Worm (Caenorhabditis elegans) whole organism, L4/young adult: ENCODE results near the gene H24K24.2.

Source experiments
- W03F9.2 ChIP-seq: fragments of 150-350 bp; optimal IDR thresholded peaks from 2 replicates; lab custom pipeline; 2014; ENCODE audit warnings: missing biosample characterization, missing genetic modification characterization
- dao-5 ChIP-seq: sonication (generic microtip); optimal IDR thresholded peaks from 2 replicates; lab custom pipeline; 2016; ENCODE audit warnings: missing genotype, missing genetic modification characterization, moderate library complexity, missing compliant biosample characterization
- him-1 ChIP-seq: sonication (generic microtip); optimal IDR thresholded peaks from 2 replicates; lab custom pipeline; 2016; ENCODE audit warnings: missing genotype, missing genetic modification reagents, missing genetic modification characterization, missing compliant biosample characterization

Gene H24K24.2

DNA sequence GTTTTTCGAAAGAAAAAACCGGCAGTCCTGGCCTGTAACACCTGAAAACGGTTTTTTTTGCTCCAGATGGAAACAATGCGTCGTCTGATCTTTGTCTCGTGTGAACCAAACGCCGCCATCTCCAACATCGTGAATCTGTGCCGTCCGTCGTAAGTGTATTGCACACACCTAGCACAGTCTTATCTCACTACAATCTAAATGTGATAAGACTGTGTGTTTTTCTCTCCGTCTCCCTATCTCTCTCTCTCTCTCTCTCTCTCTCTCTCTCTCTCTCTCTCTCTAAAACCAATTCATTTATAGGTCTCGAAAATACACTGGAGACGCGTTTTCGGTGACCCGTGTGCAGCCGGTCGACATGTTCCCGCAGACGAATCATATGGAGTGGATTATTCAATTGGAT lies 7.0 kb upstream of the H24K24.2 start:
- TF ChIP-seq dao-5 (tag; lab: Kevin White, UChicago): no peak
- TF ChIP-seq him-1: no peak
- TF ChIP-seq W03F9.2 (tag; lab: Kevin White, UChicago): no peak

DNA sequence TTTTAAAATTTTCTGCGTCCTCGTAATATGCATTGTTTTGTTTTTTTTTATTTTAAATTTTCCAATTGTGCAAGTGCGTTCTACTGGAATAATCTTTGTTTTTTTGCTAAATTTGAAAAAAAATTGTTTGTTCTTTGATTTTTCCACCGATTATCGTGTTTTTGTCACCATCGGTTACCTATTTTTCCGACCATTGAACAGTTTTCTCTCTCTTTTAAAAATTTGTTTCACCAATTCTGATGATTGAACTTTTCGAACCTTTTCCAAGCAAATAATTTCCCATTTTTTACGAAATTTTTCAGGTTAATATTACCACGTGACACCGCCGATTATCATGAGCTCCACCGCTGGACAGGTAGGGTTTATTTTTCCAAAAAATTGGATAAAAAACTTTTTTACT lies 6.1 kb upstream of the H24K24.2 start, which contains the start of gene adh-5:
Gene adh-5 (plus strand): TSS at position 301 of the 400 bp plus-strand sequence.
- no peak for TF ChIP-seq him-1

DNA sequence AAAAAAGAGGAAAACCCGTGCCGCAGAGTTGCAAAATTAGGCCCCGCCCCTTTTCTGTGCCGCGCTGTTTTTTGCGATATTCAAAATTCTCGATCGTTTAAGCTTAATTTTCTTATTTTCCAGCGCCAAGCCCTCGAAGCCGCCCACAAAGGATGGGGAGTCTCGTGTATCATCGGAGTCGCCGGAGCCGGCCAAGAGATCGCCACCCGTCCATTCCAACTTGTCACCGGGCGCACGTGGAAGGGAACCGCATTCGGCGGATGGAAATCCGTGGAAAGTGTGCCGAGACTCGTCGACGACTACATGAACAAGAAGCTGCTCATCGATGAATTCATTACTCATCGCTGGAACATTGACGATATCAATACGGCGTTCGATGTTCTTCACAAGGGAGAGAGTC lies 1.9 kb upstream of the H24K24.2 start:
- no peak for TF ChIP-seq him-1
- no peak for TF ChIP-seq W03F9.2 (tag; lab: Kevin White, UChicago)
- no peak for TF ChIP-seq dao-5 (tag; lab: Kevin White, UChicago)

DNA sequence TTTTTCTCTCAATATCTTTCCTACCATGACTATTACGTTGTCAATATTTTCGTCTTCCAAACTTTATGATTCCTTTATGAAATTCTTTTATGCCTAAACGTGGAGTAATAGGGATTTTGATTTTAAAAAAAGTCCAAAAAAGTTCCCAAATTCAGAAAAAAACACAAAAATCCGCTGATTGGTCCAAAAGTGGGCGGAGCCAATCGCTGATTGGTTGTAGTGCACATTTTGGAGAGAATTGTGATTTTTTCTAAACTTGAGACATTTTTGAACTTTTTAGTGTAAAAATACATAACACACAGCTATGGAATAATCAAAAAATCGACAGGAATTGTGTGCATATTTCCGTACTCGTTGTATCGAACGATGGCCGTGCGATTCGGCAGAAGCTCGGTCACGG lies 21.8 kb downstream of the H24K24.2 start:
- TF ChIP-seq dao-5 (tag; lab: Kevin White, UChicago) (no peak), W03F9.2 (tag; lab: Kevin White, UChicago) (no peak), him-1 (no peak)

DNA sequence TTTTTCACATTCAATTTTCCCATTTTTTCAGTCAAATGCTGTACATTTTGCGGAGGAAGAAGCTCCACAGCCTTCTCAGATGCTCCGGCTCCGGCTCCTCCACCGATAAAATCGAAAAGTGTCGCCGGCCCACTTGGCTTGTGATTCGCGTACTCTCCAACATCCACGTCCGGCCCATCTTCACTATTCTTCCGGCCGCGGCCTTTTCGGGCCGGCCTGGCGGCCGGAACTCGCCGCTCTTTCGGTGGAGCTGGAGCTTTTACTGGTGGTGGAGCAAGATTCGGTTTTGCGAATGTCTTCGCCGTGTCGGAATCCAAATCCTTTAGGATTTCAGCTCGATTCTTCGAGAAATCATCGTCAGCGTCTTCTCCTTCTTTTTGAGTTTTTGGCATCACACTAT lies 25.0 kb downstream of the H24K24.2 start:
- TF ChIP-seq him-1 (no peak), W03F9.2 (tag; lab: Kevin White, UChicago) (no peak), dao-5 (tag; lab: Kevin White, UChicago) (no peak)

DNA sequence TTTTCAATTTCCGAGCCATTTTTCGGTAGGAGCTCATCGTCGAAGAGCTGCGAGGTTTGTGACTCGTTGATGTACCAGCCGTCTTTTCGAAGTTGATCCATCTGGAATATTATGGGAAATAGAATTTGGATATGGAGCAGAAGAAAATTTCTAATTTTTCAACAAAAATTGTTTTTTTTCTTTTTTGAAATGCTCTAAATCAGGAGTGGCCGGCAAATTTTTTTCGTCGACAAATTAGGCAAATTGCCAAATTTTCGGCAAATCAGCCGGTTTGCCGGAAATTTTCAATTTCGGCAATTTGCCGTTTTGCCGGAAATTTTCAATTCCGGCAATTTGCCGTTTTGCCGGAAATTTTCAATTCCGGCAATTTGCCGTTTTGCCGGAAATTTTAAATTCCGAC lies 27.6 kb downstream of the H24K24.2 start, which contains the start of gene Y50D4C.3:
Gene Y50D4C.3 (minus strand): TSS at position 101 of the 400 bp plus-strand sequence.
- TF ChIP-seq him-1 (no peak), dao-5 (tag; lab: Kevin White, UChicago) (no peak), W03F9.2 (tag; lab: Kevin White, UChicago) (no peak)

DNA sequence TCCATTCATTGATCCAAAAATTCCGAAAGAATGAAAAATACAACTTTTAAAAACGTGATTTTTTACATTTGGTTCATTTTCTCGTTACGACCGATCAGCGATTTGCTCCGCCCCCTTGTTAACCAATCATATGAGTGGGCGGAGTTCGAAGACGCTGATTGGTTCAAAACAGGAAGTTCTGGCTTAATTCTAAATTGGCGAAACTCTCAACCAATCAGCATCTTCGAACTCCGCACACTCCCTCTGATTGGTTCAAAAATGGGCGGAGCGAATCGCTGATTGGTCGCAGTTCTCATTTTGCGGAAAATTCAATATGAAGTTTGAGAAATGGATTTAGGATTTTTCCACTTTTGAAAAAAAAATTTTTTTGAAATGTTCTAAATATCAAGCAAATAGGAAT lies 28.2 kb downstream of the H24K24.2 start:
- TF ChIP-seq dao-5 (tag; lab: Kevin White, UChicago) (no peak), W03F9.2 (tag; lab: Kevin White, UChicago) (no peak), him-1 (no peak)

DNA sequence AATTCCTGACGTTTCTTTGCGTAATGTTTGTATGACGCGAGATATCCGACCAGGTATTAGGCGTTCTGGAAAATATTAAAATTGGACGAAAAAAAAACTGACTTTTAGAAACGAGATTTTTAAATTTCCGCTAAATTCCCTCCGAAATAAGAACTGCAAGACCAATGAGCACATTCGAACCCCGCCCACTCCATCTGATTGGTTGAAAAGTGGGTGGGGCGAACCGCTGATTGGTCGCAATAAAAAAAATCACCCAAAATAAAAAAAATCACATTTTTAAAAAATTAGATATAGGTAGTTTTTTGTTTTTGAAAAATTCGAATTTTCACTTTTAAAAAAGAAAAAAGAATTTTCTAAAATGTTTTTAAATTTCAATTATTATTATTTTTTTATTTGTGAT lies 31.5 kb downstream of the H24K24.2 start:
- TF ChIP-seq dao-5 (tag; lab: Kevin White, UChicago): no peak
- TF ChIP-seq W03F9.2 (tag; lab: Kevin White, UChicago): no peak
- no peak for TF ChIP-seq him-1

DNA sequence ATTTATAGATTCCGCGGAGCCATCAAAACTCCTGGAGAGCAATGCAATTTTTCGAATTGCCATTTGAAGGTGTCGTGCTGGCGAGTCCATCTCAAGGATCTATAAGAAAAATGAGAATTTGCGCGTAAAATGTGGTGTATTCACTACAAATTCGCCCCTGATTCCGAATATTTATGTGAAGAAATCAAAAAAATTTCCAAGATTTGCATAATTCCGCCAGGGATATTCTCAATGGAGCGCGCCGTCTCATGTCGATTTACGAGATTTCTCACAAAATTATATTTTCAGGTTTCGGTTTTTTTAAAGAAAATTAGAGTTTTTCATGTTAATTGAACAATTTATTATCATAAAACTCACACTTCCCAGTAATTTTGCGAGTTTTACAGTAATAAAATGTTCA lies 32.2 kb downstream of the H24K24.2 start, which contains the start of gene Y50D4C.6:
Gene Y50D4C.6 (minus strand): TSS at position 101 of the 400 bp plus-strand sequence.
- TF ChIP-seq dao-5 (tag; lab: Kevin White, UChicago): no peak
- no peak for TF ChIP-seq W03F9.2 (tag; lab: Kevin White, UChicago)
- TF ChIP-seq him-1: no peak

DNA sequence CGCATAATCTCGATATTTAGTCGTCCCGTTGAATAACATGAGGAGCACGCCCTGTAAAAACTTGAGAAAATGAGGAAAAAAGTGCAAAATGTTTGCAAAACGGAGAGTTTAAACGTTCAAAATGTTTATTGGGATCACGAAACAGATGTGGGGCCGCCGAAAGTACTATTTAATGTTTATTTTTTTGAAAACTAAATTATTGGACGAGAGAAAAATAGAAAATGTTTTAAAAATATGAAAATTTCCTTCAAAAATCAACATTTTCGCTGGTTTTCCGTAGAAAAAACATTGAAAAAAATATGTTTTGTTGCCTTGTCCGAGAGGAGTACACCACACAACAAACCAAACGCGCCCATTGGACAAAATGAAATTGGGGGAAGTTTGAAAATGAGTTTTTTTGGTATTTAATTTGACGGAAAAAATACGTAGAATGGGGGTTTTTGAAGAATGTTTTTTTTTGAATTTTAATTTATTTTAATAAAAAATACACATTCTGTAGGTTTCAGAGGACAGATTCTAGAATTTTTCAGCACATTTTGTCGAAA lies 47.2 kb downstream of the H24K24.2 start, which contains the start of gene sqv-6:
Gene sqv-6 (minus strand): TSS at position 51 of the 545 bp plus-strand sequence.
- TF ChIP-seq him-1 (peak; percentile 51), W03F9.2 (tag; lab: Kevin White, UChicago) (no peak)

DNA sequence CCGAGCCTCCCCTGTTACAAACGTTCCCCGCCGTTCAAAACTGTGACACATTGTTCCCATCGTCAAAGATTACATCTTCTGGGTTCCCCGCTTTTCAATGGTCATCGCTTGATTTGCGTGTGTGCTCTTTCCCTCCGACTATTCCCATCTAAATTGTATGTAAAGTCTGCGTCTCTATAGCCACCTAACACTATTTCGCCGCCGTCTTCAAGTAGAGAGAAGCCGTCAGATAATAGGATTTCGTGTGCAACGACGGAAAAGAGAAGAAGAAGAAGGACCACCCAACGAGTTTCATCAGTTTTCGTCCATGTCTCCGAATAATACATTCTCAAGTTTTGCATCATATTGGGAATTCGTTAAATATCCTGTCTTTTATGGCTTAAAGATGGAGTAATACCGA lies 48.6 kb downstream of the H24K24.2 start:
- no peak for TF ChIP-seq him-1
- TF ChIP-seq dao-5 (tag; lab: Kevin White, UChicago): no peak
- no peak for TF ChIP-seq W03F9.2 (tag; lab: Kevin White, UChicago)

DNA sequence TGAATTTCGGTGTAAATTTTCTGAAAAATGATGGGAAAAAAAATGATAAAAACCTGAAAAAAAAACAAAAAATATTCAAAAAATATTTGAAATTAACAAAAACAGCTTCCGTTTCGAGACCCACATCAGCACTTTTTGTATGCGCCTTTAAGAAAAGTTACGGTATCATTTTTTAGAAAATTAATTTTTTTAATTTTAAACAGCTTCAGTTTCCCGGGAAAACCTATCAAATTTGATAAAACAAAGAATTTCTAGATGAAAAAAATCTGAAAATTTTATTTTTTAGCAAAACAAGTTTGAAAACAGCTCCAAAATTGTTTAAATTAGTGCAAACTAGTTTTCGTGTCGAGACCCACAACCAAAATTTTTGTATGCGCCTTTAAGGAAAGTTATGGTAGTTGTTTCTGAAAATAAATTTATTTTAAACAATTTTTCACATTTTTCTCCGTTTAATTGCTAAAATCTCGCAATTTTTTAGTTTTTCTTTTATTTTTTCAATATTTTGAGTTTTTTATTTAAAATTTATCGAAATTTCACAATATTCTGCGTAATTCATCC lies 51.5 kb downstream of the H24K24.2 start:
- no peak for TF ChIP-seq dao-5 (tag; lab: Kevin White, UChicago)
- no peak for TF ChIP-seq him-1
- no peak for TF ChIP-seq W03F9.2 (tag; lab: Kevin White, UChicago)

DNA sequence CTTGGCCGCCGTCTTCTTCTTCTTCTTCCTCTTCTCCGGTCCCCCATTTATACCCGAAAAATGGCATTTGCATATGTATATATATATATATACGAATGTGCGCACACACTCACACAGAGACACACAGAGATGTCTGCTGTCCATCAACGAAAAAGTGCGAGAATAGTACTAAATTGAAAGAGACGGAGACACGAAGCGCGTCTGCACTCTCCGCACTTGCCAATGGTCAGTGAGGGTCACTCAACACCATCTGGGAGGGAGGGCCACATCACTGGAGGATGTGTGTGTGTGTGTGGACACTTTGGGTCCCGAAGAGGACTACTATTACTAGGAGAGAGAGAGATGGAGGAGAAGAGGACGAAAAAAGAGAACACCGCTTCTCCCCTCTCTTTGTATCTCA lies 57.6 kb downstream of the H24K24.2 start:
- TF ChIP-seq him-1 (peak; percentile 79), W03F9.2 (tag; lab: Kevin White, UChicago) (no peak)
